Fruit fly (Drosophila melanogaster) whole organism, embryonic: ENCODE results near the gene CG4950.

Experiments
- Aef1 ChIP-seq: fragments of 200-800 bp; sonication (Bioruptor generic); IDR thresholded peaks from 3 replicates; pipeline ENCODE4 v1.3.6; 2022; ENCODE audit warnings: missing biosample characterization, missing genetic modification characterization
- Antp ChIP-seq: fragments of 200-800 bp; sonication (Bioruptor generic); optimal IDR thresholded peaks from 3 replicates; lab custom pipeline; 2016; ENCODE audit warnings: missing biosample characterization, missing genetic modification characterization
- Blimp-1 ChIP-seq: fragments of 200-800 bp; sonication (Bioruptor generic); optimal IDR thresholded peaks from 3 replicates; lab custom pipeline; 2018; ENCODE audit warnings: missing biosample characterization, missing genetic modification characterization, mild to moderate bottlenecking, moderate library complexity, missing genetic modification reagents
- C15 ChIP-seq: fragments of 200-800 bp; sonication (Bioruptor generic); IDR thresholded peaks from 3 replicates; pipeline ENCODE4 v1.3.6; 2022; ENCODE audit warnings: missing biosample characterization, missing genetic modification characterization
- CG10979 ChIP-seq: fragments of 200-800 bp; sonication (Bioruptor generic); optimal IDR thresholded peaks from 2 replicates; lab custom pipeline; 2018; ENCODE audit warnings: missing biosample characterization, mild to moderate bottlenecking, missing genetic modification characterization, moderate library complexity
- CG12659 ChIP-seq: fragments of 200-800 bp; sonication (Bioruptor generic); optimal IDR thresholded peaks from 3 replicates; lab custom pipeline; 2017; ENCODE audit warnings: mild to moderate bottlenecking, missing biosample characterization, missing genetic modification reagents, missing genetic modification characterization
- CG13424 ChIP-seq: fragments of 200-800 bp; sonication (Bioruptor generic); optimal IDR thresholded peaks from 2 replicates; lab custom pipeline; 2019; ENCODE audit warnings: missing biosample characterization, mild to moderate bottlenecking, missing genetic modification characterization, moderate library complexity
- CG16813 ChIP-seq: fragments of 200-800 bp; sonication (Bioruptor generic); IDR thresholded peaks from 3 replicates; pipeline ENCODE4 v1.3.6; 2022; ENCODE audit warnings: missing biosample characterization, missing genetic modification characterization; ENCODE audit not compliant: partially characterized antibody
- CG1832 ChIP-seq: fragments of 200-800 bp; sonication (Bioruptor generic); optimal IDR thresholded peaks from 2 replicates; lab custom pipeline; 2017; ENCODE audit warnings: missing biosample characterization, mild to moderate bottlenecking, missing genetic modification characterization, inconsistent platforms
- CG2120 ChIP-seq: fragments of 200-800 bp; sonication (Bioruptor generic); optimal IDR thresholded peaks from 3 replicates; lab custom pipeline; 2016; ENCODE audit warnings: missing biosample characterization, missing genetic modification characterization
- CG2712 ChIP-seq: fragments of 200-800 bp; optimal IDR thresholded peaks from 3 replicates; lab custom pipeline; 2019; ENCODE audit warnings: missing biosample characterization, mild to moderate bottlenecking, missing genetic modification characterization, moderate library complexity
- CG4404 ChIP-seq: fragments of 200-800 bp; sonication (Bioruptor generic); IDR thresholded peaks from 2 replicates; pipeline ENCODE4 v1.3.6; 2022; ENCODE audit warnings: missing biosample characterization, missing genetic modification characterization
- CG8290 ChIP-seq, 3 experiments: fragments of 200-800 bp; sonication (Bioruptor generic); optimal IDR thresholded peaks; 2 replicates each; lab custom pipeline; 2016 to 2019; ENCODE audit warnings: missing biosample characterization in 3 of 3, missing genetic modification characterization in 3 of 3, mild to moderate bottlenecking in 2 of 3, moderate library complexity in 1 of 3
- CG8765 ChIP-seq: fragments of 200-800 bp; sonication (Bioruptor generic); IDR thresholded peaks from 2 replicates; pipeline ENCODE4 v1.3.6; 2022; ENCODE audit warnings: missing biosample characterization, missing genetic modification characterization
- CkIIα-i1 ChIP-seq: fragments of 200-800 bp; sonication (Bioruptor generic); IDR thresholded peaks from 2 replicates; pipeline ENCODE4 v1.3.6; 2022; ENCODE audit warnings: missing biosample characterization, missing genetic modification characterization
- D19A ChIP-seq: fragments of 200-800 bp; optimal IDR thresholded peaks from 3 replicates; lab custom pipeline; 2019; ENCODE audit warnings: missing biosample characterization, mild to moderate bottlenecking, missing genetic modification characterization, moderate library complexity
- GATAe ChIP-seq: fragments of 200-800 bp; sonication (Bioruptor generic); conservative IDR thresholded peaks from 2 replicates; pipeline ENCODE4 v1.3.6; 2022; ENCODE audit warnings: missing biosample characterization, missing genetic modification characterization
- HmgZ ChIP-seq: fragments of 200-800 bp; sonication (Bioruptor generic); optimal IDR thresholded peaks from 2 replicates; lab custom pipeline; 2018; ENCODE audit warnings: missing biosample characterization, mild to moderate bottlenecking, missing genetic modification characterization
- Mes4 ChIP-seq: fragments of 200-800 bp; sonication (Bioruptor generic); optimal IDR thresholded peaks from 2 replicates; lab custom pipeline; 2016; ENCODE audit warnings: missing biosample characterization, missing genetic modification characterization
- Pdp1 ChIP-seq, 2 experiments: fragments of 200-800 bp; sonication (Bioruptor generic); optimal IDR thresholded peaks; 3 replicates each; lab custom pipeline; 2016; ENCODE audit warnings: missing biosample characterization in 2 of 2, missing genetic modification characterization in 2 of 2, mild to moderate bottlenecking in 1 of 2, moderate library complexity in 1 of 2
- Ravus ChIP-seq: fragments of 200-800 bp; sonication (Bioruptor generic); IDR thresholded peaks from 2 replicates; pipeline ENCODE4 v1.3.6; 2022; ENCODE audit warnings: missing biosample characterization, missing genetic modification characterization
- Usf ChIP-seq: fragments of 200-800 bp; sonication (Bioruptor generic); optimal IDR thresholded peaks from 2 replicates; lab custom pipeline; 2017; ENCODE audit warnings: missing genotype, missing biosample characterization, missing genetic modification characterization
- bowl ChIP-seq: fragments of 200-800 bp; sonication (Bioruptor generic); IDR thresholded peaks from 2 replicates; pipeline ENCODE4 v1.3.6; 2022; ENCODE audit warnings: missing biosample characterization, missing genetic modification characterization
- bsh ChIP-seq, 2 experiments: fragments of 200-800 bp; sonication (Bioruptor generic); optimal IDR thresholded peaks; 2 replicates each; lab custom pipeline; 2017 to 2018; ENCODE audit warnings: mild to moderate bottlenecking in 2 of 2, missing biosample characterization in 2 of 2, missing genetic modification characterization in 2 of 2, moderate library complexity in 1 of 2
- chm ChIP-seq: fragments of 200-800 bp; sonication (Bioruptor generic); IDR thresholded peaks from 2 replicates; pipeline ENCODE4 v1.3.6; 2022; ENCODE audit warnings: missing biosample characterization, missing genetic modification characterization
- chn ChIP-seq: fragments of 200-800 bp; sonication (Bioruptor generic); optimal IDR thresholded peaks from 2 replicates; lab custom pipeline; 2016; ENCODE audit warnings: missing biosample characterization, missing genetic modification characterization
- ci ChIP-seq: fragments of 200-800 bp; sonication (Bioruptor generic); IDR thresholded peaks from 3 replicates; pipeline ENCODE4 v1.3.6; 2022; ENCODE audit warnings: missing biosample characterization, missing genetic modification characterization
- crol ChIP-seq: fragments of 200-800 bp; sonication (Bioruptor generic); IDR thresholded peaks from 2 replicates; pipeline ENCODE4 v1.3.6; 2022; ENCODE audit warnings: missing biosample characterization, missing genetic modification characterization
- danr ChIP-seq: fragments of 200-800 bp; sonication (Bioruptor generic); IDR thresholded peaks from 2 replicates; pipeline ENCODE4 v1.3.6; 2022; ENCODE audit warnings: missing biosample characterization, missing genetic modification characterization
- fd3F ChIP-seq: fragments of 200-800 bp; sonication (Bioruptor generic); optimal IDR thresholded peaks from 2 replicates; lab custom pipeline; 2018; ENCODE audit warnings: missing biosample characterization, mild to moderate bottlenecking, missing genetic modification characterization, moderate library complexity
- fu2 ChIP-seq: fragments of 200-800 bp; sonication (Bioruptor generic); optimal IDR thresholded peaks from 2 replicates; lab custom pipeline; 2016; ENCODE audit warnings: missing biosample characterization, missing genetic modification characterization
- grau ChIP-seq: fragments of 200-800 bp; optimal IDR thresholded peaks from 3 replicates; lab custom pipeline; 2019; ENCODE audit warnings: missing biosample characterization, mild to moderate bottlenecking, missing genetic modification characterization, moderate library complexity
- h ChIP-seq: fragments of >200 bp; optimal IDR thresholded peaks from 2 replicates; lab custom pipeline; 2017
- hkb ChIP-seq, 2 experiments: fragments of 200-800 bp in 1 of 2; fragments of >200 bp in 1 of 2; sonication (Bioruptor generic) in 1 of 2; IDR thresholded peaks in 1 of 2; optimal IDR thresholded peaks in 1 of 2; 2 replicates each; pipeline versions ENCODE4 v1.3.6 to Lab custom; 2017 to 2022; ENCODE audit warnings: missing biosample characterization in 1 of 2, missing genetic modification characterization in 1 of 2
- knrl ChIP-seq: fragments of 200-800 bp; sonication (Bioruptor generic); IDR thresholded peaks from 3 replicates; pipeline ENCODE4 v1.3.6; 2022; ENCODE audit warnings: missing biosample characterization, missing genetic modification characterization; ENCODE audit not compliant: partially characterized antibody
- pfk ChIP-seq: fragments of 200-800 bp; sonication (Bioruptor generic); optimal IDR thresholded peaks from 2 replicates; lab custom pipeline; 2018; ENCODE audit warnings: missing biosample characterization, mild to moderate bottlenecking, missing genetic modification characterization, moderate library complexity
- pho ChIP-seq: fragments of 200-800 bp; sonication (Bioruptor generic); optimal IDR thresholded peaks from 2 replicates; lab custom pipeline; 2016; ENCODE audit warnings: missing biosample characterization, missing genetic modification characterization
- phol ChIP-seq: fragments of 200-800 bp; sonication (Bioruptor generic); optimal IDR thresholded peaks from 3 replicates; lab custom pipeline; 2018; ENCODE audit warnings: missing biosample characterization, mild to moderate bottlenecking, missing genetic modification characterization, moderate library complexity
- pita ChIP-seq: fragments of 200-800 bp; sonication (Bioruptor generic); optimal IDR thresholded peaks from 2 replicates; lab custom pipeline; 2017; ENCODE audit warnings: missing biosample characterization, mild to moderate bottlenecking, missing genetic modification characterization
- run ChIP-seq: fragments of 200-800 bp; sonication (Bioruptor generic); optimal IDR thresholded peaks from 3 replicates; lab custom pipeline; 2018; ENCODE audit warnings: missing biosample characterization, mild to moderate bottlenecking, missing genetic modification characterization
- sd ChIP-seq: fragments of 200-800 bp; sonication (Bioruptor generic); optimal IDR thresholded peaks from 3 replicates; lab custom pipeline; 2018; ENCODE audit warnings: missing biosample characterization, mild to moderate bottlenecking, missing genetic modification characterization, moderate library complexity
- slou ChIP-seq: fragments of 200-800 bp; sonication (Bioruptor generic); optimal IDR thresholded peaks from 3 replicates; lab custom pipeline; 2016; ENCODE audit warnings: missing biosample characterization, missing genetic modification characterization
- sna ChIP-seq: fragments of 200-800 bp; sonication (Bioruptor generic); IDR thresholded peaks from 2 replicates; pipeline ENCODE4 v1.3.6; 2022; ENCODE audit warnings: missing biosample characterization, missing genetic modification characterization; ENCODE audit not compliant: partially characterized antibody
- sug ChIP-seq: fragments of 200-800 bp; optimal IDR thresholded peaks from 2 replicates; lab custom pipeline; 2019; ENCODE audit warnings: missing biosample characterization, mild to moderate bottlenecking, missing genetic modification characterization, moderate library complexity
- tna ChIP-seq: fragments of 200-800 bp; sonication (Bioruptor generic); IDR thresholded peaks from 2 replicates; pipeline ENCODE4 v1.3.6; 2022; ENCODE audit warnings: missing biosample characterization, missing genetic modification characterization; ENCODE audit not compliant: partially characterized antibody
- twi ChIP-seq: fragments of 200-800 bp; optimal IDR thresholded peaks from 2 replicates; lab custom pipeline; 2019; ENCODE audit warnings: missing biosample characterization, mild to moderate bottlenecking, missing genetic modification characterization, moderate library complexity
- vfl ChIP-seq: fragments of 200-800 bp; sonication (Bioruptor generic); optimal IDR thresholded peaks from 2 replicates; lab custom pipeline; 2016; ENCODE audit warnings: missing biosample characterization, missing genetic modification characterization
- wdn ChIP-seq: fragments of 200-800 bp; sonication (Bioruptor generic); IDR thresholded peaks from 2 replicates; pipeline ENCODE4 v1.3.6; 2022; ENCODE audit warnings: missing biosample characterization, missing genetic modification characterization
- zfh1 ChIP-seq: fragments of 200-800 bp; sonication (Bioruptor generic); IDR thresholded peaks from 3 replicates; pipeline ENCODE4 v1.3.6; 2022; ENCODE audit warnings: missing biosample characterization, missing genetic modification characterization

CG4950 gene

dm6 chr3L:16228659-16229205, 39.2 kb downstream of the CG4950 start, which contains the start of gene Tmx3 (continued):
- TF ChIP-seq sna (GFP tag; lab: Robert Waterston, UW) (no peak), phol (tag; lab: Kevin White, UChicago) (peak; percentile 92), Blimp-1 (GFP tag; lab: Kevin White, UChicago) (peak; percentile 85), bowl (GFP tag; lab: Robert Waterston, UW) (peak; percentile 58; the same call in 1 of the 2 replicates), Ravus (GFP tag; lab: Robert Waterston, UW) (peak; percentile 70), CG4404 (peak; percentile 83), CG8765 (GFP tag; lab: Robert Waterston, UW) (peak; percentile 77), CkIIα-i1 (GFP tag; lab: Robert Waterston, UW) (no peak), fu2 (GFP tag; lab: Kevin White, UChicago) (peak; percentile 44), CG1832 (GFP tag; lab: Kevin White, UChicago) (no peak), run (tag; lab: Kevin White, UChicago) (peak; percentile 30), CG2712 (tag; lab: Kevin White, UChicago) (peak; percentile 93), Mes4 (GFP tag; lab: Kevin White, UChicago) (no peak), ci (GFP tag; lab: Robert Waterston, UW) (peak; percentile 93), tna (GFP tag; lab: Robert Waterston, UW) (no peak), fd3F (GFP tag; lab: Kevin White, UChicago) (peak; percentile 86), grau (tag; lab: Kevin White, UChicago) (peak; percentile 91), danr (GFP tag; lab: Robert Waterston, UW) (peak; percentile 77), h (lab: Kevin White, UChicago) (no peak), vfl (GFP tag; lab: Kevin White, UChicago) (peak; percentile 49), chm (no peak), twi (no peak), CG10979 (tag; lab: Kevin White, UChicago) (peak; percentile 79), knrl (no peak; the same call in 2 of the 3 replicates), pita (GFP tag; lab: Kevin White, UChicago) (no peak), GATAe (GFP tag; lab: Robert Waterston, UW) (peak; percentile 42), Aef1 (peak; percentile 90), CG16813 (GFP tag; lab: Robert Waterston, UW) (no peak), hkb (optimal IDR thresholded peaks at IDR 0.05; lab: Kevin White, UChicago) (no peak), hkb (GFP tag; IDR thresholded peaks at IDR 0.05; lab: Robert Waterston, UW) (peak; percentile 84), sug (peak; percentile 31), CG12659 (GFP tag; lab: Kevin White, UChicago) (peak; percentile 92), C15 (peak; percentile 76; the same call in 2 of the 3 replicates), Pdp1 (GFP tag; optimal IDR thresholded peaks at IDR 0.05; lab: Kevin White, UChicago) (peak in 1 of 2 experiments; percentile 66), CG8290 (GFP tag; optimal IDR thresholded peaks at IDR 0.05; lab: Kevin White, UChicago) (peak; percentile 83), CG8290 (tag; optimal IDR thresholded peaks at IDR 0.05; lab: Kevin White, UChicago) (peak in 1 of 2 experiments; percentile 19), CG2120 (GFP tag; lab: Kevin White, UChicago) (peak; percentile 88), wdn (GFP tag; lab: Robert Waterston, UW) (peak; percentile 88), Antp (GFP tag; lab: Kevin White, UChicago) (peak; percentile 65), chn (GFP tag; lab: Kevin White, UChicago) (peak; percentile 59), pfk (GFP tag; lab: Kevin White, UChicago) (no peak), CG13424 (tag; lab: Kevin White, UChicago) (peak; percentile 92), slou (peak; percentile 67), zfh1 (GFP tag; lab: Robert Waterston, UW) (peak; percentile 88), crol (GFP tag; lab: Robert Waterston, UW) (0 out of 2 replicates have a peak, but pooled peaks have one; percentile 20), sd (tag; lab: Kevin White, UChicago) (peak; percentile 85), pho (peak; percentile 71), D19A (tag; lab: Kevin White, UChicago) (peak; percentile 89), HmgZ (tag; lab: Kevin White, UChicago) (peak; percentile 78), bsh (GFP tag; optimal IDR thresholded peaks at IDR 0.05; lab: Kevin White, UChicago) (peak in 1 of 2 experiments; percentile 90), Usf (GFP tag; lab: Kevin White, UChicago) (peak; percentile 81)
